Fruit fly (Drosophila melanogaster): ENCODE data around the gene CG11584.

The CG11584 gene

DNA sequence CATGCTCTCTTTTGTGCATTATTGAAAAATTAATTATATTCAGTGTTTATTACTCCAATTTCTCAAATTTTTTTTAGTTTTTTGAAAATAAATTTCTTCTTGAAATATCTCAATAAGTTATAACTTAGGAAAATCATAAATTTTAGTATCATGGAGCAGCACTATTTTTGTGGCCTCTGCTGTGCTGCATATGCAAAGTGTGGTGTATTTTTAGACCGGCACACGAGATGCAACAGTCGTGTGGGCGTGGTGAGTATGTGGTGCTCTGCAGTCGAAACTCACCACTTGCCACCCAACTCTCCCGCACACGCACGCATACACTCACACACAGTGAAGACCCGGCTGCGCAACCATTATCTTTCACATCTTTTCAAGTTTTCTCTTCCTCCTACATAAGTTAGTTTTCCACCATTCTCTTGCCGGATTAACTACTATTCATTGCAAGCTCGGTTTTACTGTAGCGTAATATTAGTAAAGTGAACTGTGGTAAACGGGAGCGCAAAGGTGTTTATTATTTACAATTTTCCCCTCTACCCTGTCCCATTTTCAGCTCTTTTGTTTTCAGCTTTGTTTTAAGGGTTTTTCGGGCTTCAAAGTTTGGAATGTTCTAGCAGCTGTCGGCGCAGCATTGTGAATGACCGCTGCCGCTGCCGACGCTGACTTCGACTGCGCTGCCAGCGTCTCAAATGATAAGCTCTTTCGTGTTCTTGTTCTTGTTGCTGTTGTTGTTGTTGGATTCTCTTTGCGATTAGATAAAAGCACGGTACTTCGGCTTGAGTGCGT is 27.8 kb downstream of the CG11584 start (continued):
- TF ChIP-seq E2f2 (GFP tag; IDR thresholded peaks at IDR 0.05) = peak; percentile 51
- TF ChIP-seq CG3847 (GFP tag; IDR thresholded peaks at IDR 0.05) = no peak
- no peak for TF ChIP-seq bab2 (GFP tag; optimal IDR thresholded peaks at IDR 0.05)
- peak; percentile 86 for TF ChIP-seq CG10979 (tag; optimal IDR thresholded peaks at IDR 0.05)
- TF ChIP-seq CG5953 (GFP tag; IDR thresholded peaks at IDR 0.05) = peak; percentile 43; the same call in 1 of the 2 replicates
- TF ChIP-seq CG1603 (tag; optimal IDR thresholded peaks at IDR 0.05) = peak; percentile 40
- peak; percentile 22 for TF ChIP-seq Dek (tag; optimal IDR thresholded peaks at IDR 0.05)
- peak in 1 of 2 experiments; percentile 13 for TF ChIP-seq crp (GFP tag; optimal IDR thresholded peaks at IDR 0.05)
- no peak for TF ChIP-seq CG10543 (GFP tag; optimal IDR thresholded peaks at IDR 0.05)
- peak; percentile 41 for TF ChIP-seq Meics (GFP tag; optimal IDR thresholded peaks at IDR 0.05)
- no peak for TF ChIP-seq Tbp (GFP tag; optimal IDR thresholded peaks at IDR 0.05)
- TF ChIP-seq stc (GFP tag; IDR thresholded peaks at IDR 0.05) = peak; percentile 68
- no peak for TF ChIP-seq her (GFP tag; optimal IDR thresholded peaks at IDR 0.05)
- no peak for TF ChIP-seq z (GFP tag; IDR thresholded peaks at IDR 0.05)
- TF ChIP-seq CG12299 (tag; optimal IDR thresholded peaks at IDR 0.05) = no peak
- no peak for TF ChIP-seq CG16815 (GFP tag; optimal IDR thresholded peaks at IDR 0.05)
- no peak for TF ChIP-seq Lhr (GFP tag; optimal IDR thresholded peaks at IDR 0.05)
- TF ChIP-seq gem (tag; optimal IDR thresholded peaks at IDR 0.05) = peak; percentile 80
- TF ChIP-seq Sry-β (GFP tag; optimal IDR thresholded peaks at IDR 0.05) = peak; percentile 9
- TF ChIP-seq Dfd (GFP tag; optimal IDR thresholded peaks at IDR 0.05) = no peak
- peak; percentile 17 for TF ChIP-seq Deaf1 (tag; optimal IDR thresholded peaks at IDR 0.05)
- TF ChIP-seq gsb-n (tag; optimal IDR thresholded peaks at IDR 0.05) = peak; percentile 47
- peak; percentile 49; the same call in 1 of the 2 replicates for TF ChIP-seq HLH3B (GFP tag; IDR thresholded peaks at IDR 0.05)
- peak; percentile 56 for TF ChIP-seq CG10147 (GFP tag; optimal IDR thresholded peaks at IDR 0.05)
- no peak for TF ChIP-seq CG31365 (tag; optimal IDR thresholded peaks at IDR 0.05)
- peak; percentile 59 for TF ChIP-seq CG12104 (GFP tag; optimal IDR thresholded peaks at IDR 0.05)
- TF ChIP-seq Usf (GFP tag; optimal IDR thresholded peaks at IDR 0.05) = no peak
- no peak for TF ChIP-seq gsb (GFP tag; IDR thresholded peaks at IDR 0.05)
- no peak for TF ChIP-seq CG12236 (GFP tag; optimal IDR thresholded peaks at IDR 0.05)
- no peak for TF ChIP-seq CHES-1-like (GFP tag; optimal IDR thresholded peaks at IDR 0.05)
- TF ChIP-seq oc (tag; optimal IDR thresholded peaks at IDR 0.05) = no peak
- no peak for TF ChIP-seq CG4282 (GFP tag; optimal IDR thresholded peaks at IDR 0.05)
- peak; percentile 49 for TF ChIP-seq kah (GFP tag; optimal IDR thresholded peaks at IDR 0.05)
- TF ChIP-seq CG32772 (GFP tag; IDR thresholded peaks at IDR 0.05) = peak; percentile 53
- no peak for TF ChIP-seq Jarid2 (GFP tag; optimal IDR thresholded peaks at IDR 0.05)
- TF ChIP-seq CG16863 (GFP tag; optimal IDR thresholded peaks at IDR 0.05) = peak; percentile 36
- TF ChIP-seq CG16779 (GFP tag; IDR thresholded peaks at IDR 0.05) = no peak
- TF ChIP-seq CG34224 (GFP tag; IDR thresholded peaks at IDR 0.05; ENCODE audit: partially characterized antibody) = peak; percentile 41; the same call in 1 of the 3 replicates
- TF ChIP-seq CG13424 (tag; optimal IDR thresholded peaks at IDR 0.05) = peak; percentile 65
- TF ChIP-seq CG11695 (GFP tag; IDR thresholded peaks at IDR 0.05) = peak; percentile 69; the same call in 2 of the 3 replicates
- TF ChIP-seq Camta (GFP tag; optimal IDR thresholded peaks at IDR 0.05) = peak; percentile 5
- peak; percentile 57 for TF ChIP-seq CG8290 (GFP tag; optimal IDR thresholded peaks at IDR 0.05)
- peak; percentile 7 to 28 for TF ChIP-seq CG8290 (tag; optimal IDR thresholded peaks at IDR 0.05)
- TF ChIP-seq slou (GFP tag; optimal IDR thresholded peaks at IDR 0.05) = no peak
- TF ChIP-seq CG14014 (GFP tag; IDR thresholded peaks at IDR 0.05) = peak; percentile 58; the same call in 1 of the 2 replicates
- TF ChIP-seq Fer1 (GFP tag; optimal IDR thresholded peaks at IDR 0.05) = peak; percentile 33
- TF ChIP-seq CG2889 (GFP tag; IDR thresholded peaks at IDR 0.05) = no peak
- no peak for TF ChIP-seq CG17568 (GFP tag; optimal IDR thresholded peaks at IDR 0.05)
- peak; percentile 40 for TF ChIP-seq CG18619 (GFP tag; optimal IDR thresholded peaks at IDR 0.05)
